Fruit fly (Drosophila melanogaster) whole organism, pupa: ENCODE results near the gene abo.

ENCODE experiments used
- CG10348 ChIP-seq: fragments of 200-800 bp; sonication (Bioruptor generic); IDR thresholded peaks from 2 replicates; pipeline ENCODE4 v1.3.6; 2022; ENCODE audit warnings: missing biosample characterization, missing genetic modification characterization
- CG12605 ChIP-seq: fragments of 200-800 bp; sonication (Bioruptor generic); IDR thresholded peaks from 2 replicates; pipeline ENCODE4 v1.3.6; 2022; ENCODE audit warnings: missing biosample characterization, missing genetic modification characterization
- CG13204 ChIP-seq: fragments of 200-800 bp; sonication (Bioruptor generic); optimal IDR thresholded peaks from 2 replicates; lab custom pipeline; 2018; ENCODE audit warnings: missing biosample characterization, mild to moderate bottlenecking, missing genetic modification characterization, moderate library complexity
- CG14655 ChIP-seq: fragments of 200-800 bp; sonication (Bioruptor generic); optimal IDR thresholded peaks from 3 replicates; lab custom pipeline; 2017; ENCODE audit warnings: mild to moderate bottlenecking, missing biosample characterization, missing genetic modification reagents, missing genetic modification characterization
- CG15710 ChIP-seq: fragments of 200-800 bp; sonication (Bioruptor generic); optimal IDR thresholded peaks from 2 replicates; lab custom pipeline; 2018; ENCODE audit warnings: missing biosample characterization, mild to moderate bottlenecking, missing genetic modification characterization, moderate library complexity
- CG32121 ChIP-seq: fragments of 200-800 bp; sonication (Bioruptor generic); IDR thresholded peaks from 2 replicates; pipeline ENCODE4 v1.3.6; 2022; ENCODE audit warnings: missing biosample characterization, missing genetic modification characterization
- CG34367 ChIP-seq: fragments of 200-800 bp; sonication (Bioruptor generic); optimal IDR thresholded peaks from 2 replicates; lab custom pipeline; 2018; ENCODE audit warnings: missing biosample characterization, mild to moderate bottlenecking, missing genetic modification characterization
- CG4496 ChIP-seq: fragments of 200-800 bp; sonication (Bioruptor generic); IDR thresholded peaks from 3 replicates; pipeline ENCODE4 v1.3.6; 2022; ENCODE audit warnings: missing biosample characterization, missing genetic modification characterization
- CG8159 ChIP-seq: fragments of 200-800 bp; sonication (Bioruptor generic); optimal IDR thresholded peaks from 3 replicates; lab custom pipeline; 2018; ENCODE audit warnings: missing biosample characterization, mild to moderate bottlenecking, missing genetic modification characterization, moderate library complexity
- CG8301 ChIP-seq: fragments of 200-800 bp; sonication (Bioruptor generic); optimal IDR thresholded peaks from 2 replicates; lab custom pipeline; 2018; ENCODE audit warnings: missing biosample characterization, mild to moderate bottlenecking, missing genetic modification characterization
- CG9948 ChIP-seq: fragments of 200-800 bp; sonication (Bioruptor generic); optimal IDR thresholded peaks from 2 replicates; lab custom pipeline; 2018; ENCODE audit warnings: missing biosample characterization, mild to moderate bottlenecking, missing genetic modification characterization, moderate library complexity
- D1 ChIP-seq: fragments of 200-800 bp; sonication (Bioruptor generic); optimal IDR thresholded peaks from 2 replicates; lab custom pipeline; 2018; ENCODE audit warnings: missing biosample characterization, mild to moderate bottlenecking, missing genetic modification characterization, moderate library complexity
- EcR ChIP-seq: fragments of 200-800 bp; sonication (Bioruptor generic); optimal IDR thresholded peaks from 3 replicates; lab custom pipeline; 2019; ENCODE audit warnings: missing biosample characterization, missing genetic modification characterization, mild to moderate bottlenecking, moderate library complexity, missing genetic modification reagents
- Pif1A ChIP-seq: fragments of 200-800 bp; sonication (Bioruptor generic); optimal IDR thresholded peaks from 3 replicates; lab custom pipeline; 2016; ENCODE audit warnings: missing biosample characterization, missing genetic modification characterization
- Pif1B ChIP-seq: fragments of 200-800 bp; sonication (Bioruptor generic); optimal IDR thresholded peaks from 3 replicates; lab custom pipeline; 2016; ENCODE audit warnings: missing biosample characterization, missing genetic modification characterization
- Snoo ChIP-seq: fragments of 200-800 bp; sonication (Bioruptor generic); optimal IDR thresholded peaks from 3 replicates; lab custom pipeline; 2017; ENCODE audit warnings: missing biosample characterization, mild to moderate bottlenecking, missing genetic modification characterization, inconsistent platforms
- fd96Ca ChIP-seq: fragments of 200-800 bp; sonication (Bioruptor generic); IDR thresholded peaks from 3 replicates; pipeline ENCODE4 v1.3.6; 2022; ENCODE audit warnings: missing biosample characterization, missing genetic modification characterization
- gl ChIP-seq: fragments of 200-800 bp; sonication (Bioruptor generic); optimal IDR thresholded peaks from 2 replicates; lab custom pipeline; 2018; ENCODE audit warnings: missing biosample characterization, mild to moderate bottlenecking, missing genetic modification characterization

The abo gene

dm6 chr2L:10964493-10964892 is 10.6 kb downstream of the abo start:
- TF ChIP-seq CG12605 (GFP tag; lab: Robert Waterston, UW) (peak; percentile 66), CG14655 (GFP tag; lab: Kevin White, UChicago) (no peak)

- no peak for TF ChIP-seq D1
- no peak for TF ChIP-seq Pif1B (GFP tag; lab: Kevin White, UChicago)
- no peak for TF ChIP-seq CG8159 (tag; lab: Kevin White, UChicago)
- TF ChIP-seq CG12605 (GFP tag; lab: Robert Waterston, UW): no peak
- no peak for TF ChIP-seq CG4496 (GFP tag; lab: Robert Waterston, UW)
- TF ChIP-seq CG10348 (GFP tag; lab: Robert Waterston, UW): no peak
- no peak for TF ChIP-seq fd96Ca
- no peak for TF ChIP-seq CG14655 (GFP tag; lab: Kevin White, UChicago)
- TF ChIP-seq gl (tag; lab: Kevin White, UChicago): no peak
- TF ChIP-seq Snoo (tag; lab: Kevin White, UChicago): no peak
Measured at dm6 chr2L:10963979-10964378, 11.1 kb downstream of the abo start, which contains the start of gene dpr2. Gene dpr2, minus strand, starts transcription at chr2L:10964153.

dm6 chr2L:10947815-10948214 is 27.3 kb downstream of the abo start:
- TF ChIP-seq CG32121 (GFP tag; lab: Robert Waterston, UW): peak; percentile 78
- TF ChIP-seq CG4496 (GFP tag; lab: Robert Waterston, UW): peak; percentile 54; the same call in 2 of the 3 replicates

dm6 chr2L:10940196-10940595 is 34.9 kb downstream of the abo start:
- no peak for TF ChIP-seq Pif1B (GFP tag; lab: Kevin White, UChicago)
- TF ChIP-seq CG9948 (tag; lab: Kevin White, UChicago): no peak
- TF ChIP-seq CG8301 (tag; lab: Kevin White, UChicago): no peak
- TF ChIP-seq CG8159 (tag; lab: Kevin White, UChicago): no peak
- TF ChIP-seq CG10348 (GFP tag; lab: Robert Waterston, UW): no peak
- no peak for TF ChIP-seq CG15710 (tag; lab: Kevin White, UChicago)
- TF ChIP-seq Snoo (tag; lab: Kevin White, UChicago): no peak
- no peak for TF ChIP-seq CG4496 (GFP tag; lab: Robert Waterston, UW)
- TF ChIP-seq Pif1A: no peak
- TF ChIP-seq CG34367: no peak
- no peak for TF ChIP-seq CG14655 (GFP tag; lab: Kevin White, UChicago)
- TF ChIP-seq CG32121 (GFP tag; lab: Robert Waterston, UW): no peak
- no peak for TF ChIP-seq gl (tag; lab: Kevin White, UChicago)

dm6 chr2L:10936362-10936761 is 38.7 kb downstream of the abo start, which contains the start of gene CG14072:
Gene CG14072, plus strand, starts transcription at chr2L:10936662.
- TF ChIP-seq D1 (no peak), CG14655 (GFP tag; lab: Kevin White, UChicago) (no peak), CG10348 (GFP tag; lab: Robert Waterston, UW) (no peak), EcR (no peak), CG8301 (tag; lab: Kevin White, UChicago) (no peak), fd96Ca (no peak), CG9948 (tag; lab: Kevin White, UChicago) (no peak), CG15710 (tag; lab: Kevin White, UChicago) (no peak), gl (tag; lab: Kevin White, UChicago) (no peak), CG4496 (GFP tag; lab: Robert Waterston, UW) (no peak), CG34367 (no peak), CG13204 (GFP tag; lab: Kevin White, UChicago) (no peak), Pif1B (GFP tag; lab: Kevin White, UChicago) (no peak), Snoo (tag; lab: Kevin White, UChicago) (no peak)
